Fruit fly (Drosophila melanogaster): ENCODE data around the gene Pgant4.
A peak's percentile ranks its signal among the peaks of the same experiment; 100 is the strongest.

DNA sequence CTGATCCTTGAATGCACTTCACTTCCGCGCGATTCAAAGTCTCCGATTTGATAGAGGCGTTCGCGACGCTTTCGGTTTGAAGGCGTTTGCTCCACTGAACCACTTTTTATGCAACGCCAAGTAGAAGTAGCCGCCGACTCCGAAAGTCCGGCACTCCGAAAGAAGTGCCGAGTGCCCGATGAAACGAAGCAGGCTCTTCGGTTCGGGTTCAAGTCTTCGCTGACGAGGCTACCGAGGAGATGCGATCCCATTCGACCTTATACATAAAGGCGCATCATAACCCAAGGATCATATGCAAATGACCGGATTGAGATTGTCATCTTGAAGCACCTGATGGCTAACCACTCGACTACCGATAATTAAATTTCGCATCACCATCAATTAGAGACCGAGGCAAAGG lies 18.6 kb downstream of the Pgant4 start, which contains the start of gene CG15414:
- TF ChIP-seq CG17806 (tag; optimal IDR thresholded peaks at IDR 0.05) (no peak), CG8301 (tag; optimal IDR thresholded peaks at IDR 0.05) (no peak), CG15710 (tag; optimal IDR thresholded peaks at IDR 0.05) (no peak), EcR (GFP tag; optimal IDR thresholded peaks at IDR 0.05) (no peak), Pif1A (GFP tag; optimal IDR thresholded peaks at IDR 0.05) (no peak), fd96Ca (GFP tag; IDR thresholded peaks at IDR 0.05) (no peak), CG9948 (tag; optimal IDR thresholded peaks at IDR 0.05) (no peak), Ets98B (GFP tag; IDR thresholded peaks at IDR 0.05) (no peak), rn (GFP tag; IDR thresholded peaks at IDR 0.05) (no peak), gl (tag; optimal IDR thresholded peaks at IDR 0.05) (no peak), CG4496 (GFP tag; IDR thresholded peaks at IDR 0.05) (peak; percentile 53; the same call in 2 of the 3 replicates), D1 (tag; optimal IDR thresholded peaks at IDR 0.05) (no peak), CG8159 (tag; optimal IDR thresholded peaks at IDR 0.05) (no peak), CG12605 (GFP tag; IDR thresholded peaks at IDR 0.05) (no peak)

Data from whole organism, pupa.